Worm (Caenorhabditis elegans): Measurements from ENCODE around the gene mrpl-37.

DNA sequence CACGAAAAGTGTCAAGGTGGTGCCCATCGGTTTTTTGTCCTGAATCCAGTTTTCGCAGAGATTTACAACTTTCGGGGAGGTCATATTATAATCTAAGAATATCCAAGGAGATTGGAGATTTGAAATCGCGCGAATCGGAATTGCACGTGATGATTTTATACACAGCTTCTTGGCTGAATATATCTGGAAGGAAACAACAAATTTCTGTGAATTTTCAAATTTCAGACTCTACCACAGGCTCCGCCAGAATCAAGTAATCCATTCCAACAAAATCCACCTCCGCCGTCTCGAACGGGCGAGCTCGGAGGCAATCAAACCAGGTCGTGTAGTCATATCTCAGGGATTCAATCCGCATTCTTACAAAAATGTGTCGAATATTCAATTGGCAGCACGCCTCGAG lies 20.4 kb upstream of the mrpl-37 start:
- no peak for TF ChIP-seq dao-5 (tag; optimal IDR thresholded peaks at IDR 0.05)
- TF ChIP-seq him-1 (tag; optimal IDR thresholded peaks at IDR 0.05) = no peak
